Worm (Caenorhabditis elegans): Measurements from ENCODE around the gene pho-13.

- no peak for TF ChIP-seq him-1 (tag; optimal IDR thresholded peaks at IDR 0.05)
- TF ChIP-seq W03F9.2 (tag; optimal IDR thresholded peaks at IDR 0.05), result no peak
- TF ChIP-seq dao-5 (tag; optimal IDR thresholded peaks at IDR 0.05), result no peak
Observed at ce11 chrII:8792640-8793039, 14.2 kb downstream of the pho-13 start, which contains the start of gene idpa-2.

All from whole organism, L4/young adult.